Fruit fly (Drosophila melanogaster) whole organism, embryonic: ENCODE results near the gene CG6569.

Experiments
- ATbp ChIP-seq: fragments of 200-800 bp; sonication (Bioruptor generic); optimal IDR thresholded peaks from 2 replicates; lab custom pipeline; 2017; ENCODE audit warnings: missing biosample characterization, mild to moderate bottlenecking, missing genetic modification characterization, missing genetic modification reagents
- CG12299 ChIP-seq: fragments of 200-800 bp; sonication (Bioruptor generic); optimal IDR thresholded peaks from 2 replicates; lab custom pipeline; 2018; ENCODE audit warnings: missing biosample characterization, mild to moderate bottlenecking, missing genetic modification characterization
- CG12391 ChIP-seq: fragments of 200-800 bp; sonication (Bioruptor generic); optimal IDR thresholded peaks from 3 replicates; lab custom pipeline; 2018; ENCODE audit warnings: missing biosample characterization, mild to moderate bottlenecking, missing genetic modification characterization, moderate library complexity
- CG13424 ChIP-seq: fragments of 200-800 bp; sonication (Bioruptor generic); optimal IDR thresholded peaks from 2 replicates; lab custom pipeline; 2019; ENCODE audit warnings: missing biosample characterization, mild to moderate bottlenecking, missing genetic modification characterization, moderate library complexity
- CG15269 ChIP-seq: fragments of 200-800 bp; sonication (Bioruptor generic); optimal IDR thresholded peaks from 2 replicates; lab custom pipeline; 2018; ENCODE audit warnings: missing biosample characterization, mild to moderate bottlenecking, missing genetic modification characterization, moderate library complexity
- CG1529 ChIP-seq: fragments of 200-800 bp; sonication (Bioruptor generic); optimal IDR thresholded peaks from 3 replicates; lab custom pipeline; 2018; ENCODE audit warnings: missing biosample characterization, missing genetic modification characterization
- CG1603 ChIP-seq: fragments of 200-800 bp; sonication (Bioruptor generic); optimal IDR thresholded peaks from 2 replicates; lab custom pipeline; 2019; ENCODE audit warnings: missing biosample characterization, mild to moderate bottlenecking, missing genetic modification characterization, moderate library complexity
- CG17568 ChIP-seq: fragments of 200-800 bp; sonication (Bioruptor generic); optimal IDR thresholded peaks from 2 replicates; lab custom pipeline; 2018; ENCODE audit warnings: missing biosample characterization, mild to moderate bottlenecking, missing genetic modification characterization, moderate library complexity
- CG17612 ChIP-seq: fragments of 200-800 bp; sonication (Bioruptor generic); IDR thresholded peaks from 2 replicates; pipeline ENCODE4 v1.3.6; 2022; ENCODE audit warnings: missing biosample characterization, missing genetic modification characterization
- CG17829 ChIP-seq: fragments of 200-800 bp; optimal IDR thresholded peaks from 2 replicates; lab custom pipeline; 2019; ENCODE audit warnings: missing biosample characterization, mild to moderate bottlenecking, missing genetic modification characterization, moderate library complexity
- CG17912 ChIP-seq: fragments of 200-800 bp; sonication (Bioruptor generic); optimal IDR thresholded peaks from 2 replicates; lab custom pipeline; 2018; ENCODE audit warnings: missing biosample characterization, mild to moderate bottlenecking, missing genetic modification characterization
- CG18599 ChIP-seq: fragments of 200-800 bp; sonication (Bioruptor generic); optimal IDR thresholded peaks from 3 replicates; lab custom pipeline; 2017; ENCODE audit warnings: missing biosample characterization, missing genetic modification characterization, mild to moderate bottlenecking, moderate library complexity, missing genetic modification reagents
- CG2202 ChIP-seq: fragments of 200-800 bp; sonication (Bioruptor generic); optimal IDR thresholded peaks from 2 replicates; lab custom pipeline; 2018; ENCODE audit warnings: missing biosample characterization, mild to moderate bottlenecking, missing genetic modification characterization
- CG3281 ChIP-seq: fragments of 200-800 bp; sonication (Bioruptor generic); optimal IDR thresholded peaks from 3 replicates; lab custom pipeline; 2017; ENCODE audit warnings: missing biosample characterization, mild to moderate bottlenecking, missing genetic modification characterization
- CG3838 ChIP-seq: fragments of 200-800 bp; sonication (Bioruptor generic); optimal IDR thresholded peaks from 3 replicates; lab custom pipeline; 2016; ENCODE audit warnings: missing biosample characterization, missing genetic modification characterization
- CG4854 ChIP-seq: fragments of 200-800 bp; sonication (Bioruptor generic); optimal IDR thresholded peaks from 2 replicates; lab custom pipeline; 2016; ENCODE audit warnings: missing biosample characterization, missing genetic modification characterization, inconsistent platforms
- CG8089 ChIP-seq: fragments of 200-800 bp; sonication (Bioruptor generic); optimal IDR thresholded peaks from 3 replicates; lab custom pipeline; 2016; ENCODE audit warnings: missing biosample characterization, missing genetic modification characterization
- CG8281 ChIP-seq: fragments of 200-800 bp; sonication (Bioruptor generic); optimal IDR thresholded peaks from 2 replicates; lab custom pipeline; 2018; ENCODE audit warnings: missing biosample characterization, mild to moderate bottlenecking, missing genetic modification characterization, moderate library complexity
- CG8765 ChIP-seq: fragments of 200-800 bp; sonication (Bioruptor generic); IDR thresholded peaks from 2 replicates; pipeline ENCODE4 v1.3.6; 2022; ENCODE audit warnings: missing biosample characterization, missing genetic modification characterization
- CG8924 ChIP-seq: fragments of 200-800 bp; optimal IDR thresholded peaks from 3 replicates; lab custom pipeline; 2019; ENCODE audit warnings: missing biosample characterization, mild to moderate bottlenecking, missing genetic modification characterization, moderate library complexity
- CG9437 ChIP-seq: fragments of 200-800 bp; sonication (Bioruptor generic); optimal IDR thresholded peaks from 2 replicates; lab custom pipeline; 2018; ENCODE audit warnings: missing biosample characterization, mild to moderate bottlenecking, missing genetic modification characterization
- Camta ChIP-seq: fragments of 200-800 bp; sonication (Bioruptor generic); optimal IDR thresholded peaks from 2 replicates; lab custom pipeline; 2016; ENCODE audit warnings: missing biosample characterization, missing genetic modification characterization
- CoRest ChIP-seq: fragments of 200-800 bp; sonication (Bioruptor generic); optimal IDR thresholded peaks from 3 replicates; lab custom pipeline; 2018; ENCODE audit warnings: missing biosample characterization, mild to moderate bottlenecking, missing genetic modification characterization, moderate library complexity
- CrebB ChIP-seq: fragments of 200-800 bp; sonication (Bioruptor generic); optimal IDR thresholded peaks from 3 replicates; lab custom pipeline; 2018; ENCODE audit warnings: missing biosample characterization, mild to moderate bottlenecking, missing genetic modification characterization
- Doc2 ChIP-seq: fragments of 200-800 bp; sonication (Bioruptor generic); IDR thresholded peaks from 2 replicates; pipeline ENCODE4 v1.3.6; 2022; ENCODE audit warnings: missing biosample characterization, missing genetic modification characterization
- Dp ChIP-seq: fragments of 200-800 bp; sonication (Bioruptor generic); optimal IDR thresholded peaks from 2 replicates; lab custom pipeline; 2018; ENCODE audit warnings: missing biosample characterization, mild to moderate bottlenecking, missing genetic modification characterization, moderate library complexity
- HHEX ChIP-seq: fragments of 200-800 bp; sonication (Bioruptor generic); optimal IDR thresholded peaks from 3 replicates; lab custom pipeline; 2017; ENCODE audit warnings: missing biosample characterization, mild to moderate bottlenecking, missing genetic modification characterization, missing genetic modification reagents
- HmgZ ChIP-seq: fragments of 200-800 bp; sonication (Bioruptor generic); optimal IDR thresholded peaks from 2 replicates; lab custom pipeline; 2018; ENCODE audit warnings: missing biosample characterization, mild to moderate bottlenecking, missing genetic modification characterization
- Meics ChIP-seq: fragments of 200-800 bp; sonication (Bioruptor generic); optimal IDR thresholded peaks from 2 replicates; lab custom pipeline; 2017; ENCODE audit warnings: missing biosample characterization, mild to moderate bottlenecking, missing genetic modification characterization
- Mes4 ChIP-seq: fragments of 200-800 bp; sonication (Bioruptor generic); optimal IDR thresholded peaks from 2 replicates; lab custom pipeline; 2016; ENCODE audit warnings: missing biosample characterization, missing genetic modification characterization
- Oli ChIP-seq: fragments of 200-800 bp; sonication (Bioruptor generic); optimal IDR thresholded peaks from 2 replicates; lab custom pipeline; 2018; ENCODE audit warnings: missing biosample characterization, mild to moderate bottlenecking, missing genetic modification characterization, moderate library complexity
- Vsx1 ChIP-seq: fragments of 200-800 bp; sonication (Bioruptor generic); optimal IDR thresholded peaks from 2 replicates; lab custom pipeline; 2017; ENCODE audit warnings: missing biosample characterization, mild to moderate bottlenecking, missing genetic modification characterization, missing genetic modification reagents
- ac ChIP-seq: fragments of 200-800 bp; sonication (Bioruptor generic); optimal IDR thresholded peaks from 3 replicates; lab custom pipeline; 2017; ENCODE audit warnings: missing biosample characterization, mild to moderate bottlenecking, missing genetic modification characterization
- bsh ChIP-seq, 2 experiments: fragments of 200-800 bp; sonication (Bioruptor generic); optimal IDR thresholded peaks; 2 replicates each; lab custom pipeline; 2017 to 2018; ENCODE audit warnings: mild to moderate bottlenecking in 2 of 2, missing biosample characterization in 2 of 2, missing genetic modification characterization in 2 of 2, moderate library complexity in 1 of 2
- caup ChIP-seq: fragments of 200-800 bp; sonication (Bioruptor generic); optimal IDR thresholded peaks from 3 replicates; lab custom pipeline; 2017; ENCODE audit warnings: missing biosample characterization, mild to moderate bottlenecking, missing genetic modification characterization, moderate library complexity; ENCODE audit not compliant: severe bottlenecking
- chif ChIP-seq, 2 experiments: fragments of 200-800 bp; sonication (Bioruptor generic); optimal IDR thresholded peaks; 3 replicates each; lab custom pipeline; 2016; ENCODE audit warnings: missing biosample characterization in 2 of 2, missing genetic modification characterization in 2 of 2
- eve ChIP-seq, 2 experiments: fragments of >200 bp; optimal IDR thresholded peaks; 2 replicates each; lab custom pipeline; 2017; ENCODE audit warnings: missing biosample characterization in 2 of 2, missing genetic modification characterization in 2 of 2
- gem ChIP-seq: fragments of 200-800 bp; sonication (Bioruptor generic); optimal IDR thresholded peaks from 2 replicates; lab custom pipeline; 2019; ENCODE audit warnings: missing biosample characterization, mild to moderate bottlenecking, missing genetic modification characterization, moderate library complexity
- grn ChIP-seq: fragments of 200-800 bp; sonication (Bioruptor generic); optimal IDR thresholded peaks from 3 replicates; lab custom pipeline; 2017; ENCODE audit warnings: missing biosample characterization, missing genetic modification characterization
- gsb-n ChIP-seq: fragments of 200-800 bp; sonication (Bioruptor generic); optimal IDR thresholded peaks from 3 replicates; lab custom pipeline; 2018; ENCODE audit warnings: missing biosample characterization, mild to moderate bottlenecking, missing genetic modification characterization
- lab ChIP-seq: fragments of 200-800 bp; sonication (Bioruptor generic); optimal IDR thresholded peaks from 3 replicates; lab custom pipeline; 2017; ENCODE audit warnings: missing biosample characterization, missing genetic modification characterization, mild to moderate bottlenecking, moderate library complexity, missing genetic modification reagents
- lola ChIP-seq, 3 experiments: fragments of >200 bp in 2 of 3; fragments of 200-800 bp in 1 of 3; sonication (Bioruptor generic) in 1 of 3; optimal IDR thresholded peaks; 2 replicates each; lab custom pipeline; 2017 to 2019; ENCODE audit warnings: missing biosample characterization in 3 of 3, missing genetic modification characterization in 3 of 3, mild to moderate bottlenecking in 1 of 3, moderate library complexity in 1 of 3
- lov ChIP-seq, 2 experiments: fragments of 200-800 bp in 1 of 2; fragments of >200 bp in 1 of 2; sonication (Bioruptor generic) in 1 of 2; IDR thresholded peaks in 1 of 2; optimal IDR thresholded peaks in 1 of 2; 2 replicates in 1 of 2; 3 replicates in 1 of 2; pipeline versions ENCODE4 v1.3.6 to Lab custom; 2017 to 2022; ENCODE audit warnings: missing biosample characterization in 1 of 2, missing genetic modification characterization in 1 of 2
- sens ChIP-seq: fragments of 200-800 bp; sonication (Bioruptor generic); peaks from one replicate; lab custom pipeline; 2016; ENCODE audit warnings: missing biosample characterization, missing genetic modification characterization
- sug ChIP-seq: fragments of 200-800 bp; optimal IDR thresholded peaks from 2 replicates; lab custom pipeline; 2019; ENCODE audit warnings: missing biosample characterization, mild to moderate bottlenecking, missing genetic modification characterization, moderate library complexity
- tap ChIP-seq: fragments of 200-800 bp; optimal IDR thresholded peaks from 3 replicates; lab custom pipeline; 2019; ENCODE audit warnings: missing biosample characterization, mild to moderate bottlenecking, missing genetic modification characterization, moderate library complexity
- tup ChIP-seq: fragments of 200-800 bp; sonication (Bioruptor generic); optimal IDR thresholded peaks from 2 replicates; lab custom pipeline; 2016; ENCODE audit warnings: missing biosample characterization, mild to moderate bottlenecking, missing genetic modification characterization, moderate library complexity
- unpg ChIP-seq: fragments of 200-800 bp; sonication (Bioruptor generic); optimal IDR thresholded peaks from 3 replicates; lab custom pipeline; 2018; ENCODE audit warnings: missing biosample characterization, mild to moderate bottlenecking, missing genetic modification characterization, moderate library complexity
- wek ChIP-seq: fragments of 200-800 bp; sonication (Bioruptor generic); optimal IDR thresholded peaks from 3 replicates; lab custom pipeline; 2018; ENCODE audit warnings: missing biosample characterization, mild to moderate bottlenecking, missing genetic modification characterization, moderate library complexity

CG6569 gene

DNA sequence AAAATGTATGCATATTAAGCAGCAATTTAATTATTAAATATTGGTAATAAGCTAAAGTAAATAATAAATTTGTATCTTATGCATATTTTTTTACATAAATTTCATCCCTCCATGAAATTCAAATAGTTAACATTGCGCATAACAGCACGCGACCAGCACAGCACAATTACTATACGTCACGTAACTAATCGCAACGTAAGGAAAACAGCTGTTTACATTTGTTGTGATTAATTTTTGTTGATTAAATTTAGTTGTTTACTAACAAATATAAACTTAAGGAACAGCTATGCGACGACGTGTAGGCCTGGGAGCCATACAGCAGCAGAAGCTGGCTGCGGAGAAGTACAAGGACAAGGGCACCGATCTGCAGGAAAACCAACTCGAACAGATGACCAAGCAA is 2.7 kb downstream of the CG6569 start, which contains the start of gene lsn (continued):
- TF ChIP-seq ac (GFP tag; lab: Kevin White, UChicago) (peak; percentile 13), Oli (tag; lab: Kevin White, UChicago) (no peak), Vsx1 (GFP tag; lab: Kevin White, UChicago) (peak; percentile 31), CG13424 (tag; lab: Kevin White, UChicago) (peak; percentile 29), tup (GFP tag; lab: Kevin White, UChicago) (no peak), HHEX (no peak), ATbp (peak; percentile 37), CG2202 (tag; lab: Kevin White, UChicago) (peak; percentile 51), CG1529 (GFP tag; lab: Kevin White, UChicago) (peak; percentile 45), Doc2 (GFP tag; lab: Robert Waterston, UW) (no peak), CG17568 (GFP tag; lab: Kevin White, UChicago) (peak; percentile 73), wek (GFP tag; lab: Kevin White, UChicago) (peak; percentile 46), gem (tag; lab: Kevin White, UChicago) (peak; percentile 39), CoRest (tag; lab: Kevin White, UChicago) (peak; percentile 32), lola (GFP tag; optimal IDR thresholded peaks at IDR 0.05; lab: Kevin White, UChicago) (peak in 1 of 3 experiments; percentile 31), CG9437 (GFP tag; lab: Kevin White, UChicago) (peak; percentile 100), CG12391 (tag; lab: Kevin White, UChicago) (peak; percentile 13), eve (GFP tag; optimal IDR thresholded peaks at IDR 0.05; lab: Kevin White, UChicago) (no peak), unpg (GFP tag; lab: Kevin White, UChicago) (peak; percentile 44), CG8765 (no peak), Mes4 (GFP tag; lab: Kevin White, UChicago) (peak; percentile 14), sens (GFP tag; lab: Kevin White, UChicago) (peak; percentile 49), HmgZ (tag; lab: Kevin White, UChicago) (peak; percentile 55), Camta (no peak), tap (tag; lab: Kevin White, UChicago) (no peak), CG8089 (no peak), CG17829 (tag; lab: Kevin White, UChicago) (peak; percentile 29), caup (peak; percentile 51), CG8924 (tag; lab: Kevin White, UChicago) (no peak), CG17612 (GFP tag; lab: Robert Waterston, UW) (no peak), CG8281 (tag; lab: Kevin White, UChicago) (no peak), bsh (GFP tag; optimal IDR thresholded peaks at IDR 0.05; lab: Kevin White, UChicago) (peak in 1 of 2 experiments; percentile 72), CG1603 (tag; lab: Kevin White, UChicago) (peak; percentile 68), CG4854 (GFP tag; lab: Kevin White, UChicago) (no peak), CG18599 (GFP tag; lab: Kevin White, UChicago) (peak; percentile 52), CG3281 (GFP tag; lab: Kevin White, UChicago) (peak; percentile 40), gsb-n (tag; lab: Kevin White, UChicago) (peak; percentile 63), lov (optimal IDR thresholded peaks at IDR 0.05; lab: Kevin White, UChicago) (no peak), lov (GFP tag; IDR thresholded peaks at IDR 0.05; lab: Robert Waterston, UW) (no peak), sug (tag; lab: Kevin White, UChicago) (peak; percentile 30), CrebB (tag; lab: Kevin White, UChicago) (peak; percentile 35), grn (GFP tag; lab: Kevin White, UChicago) (peak; percentile 23), Meics (GFP tag; lab: Kevin White, UChicago) (peak; percentile 48), CG12299 (tag; lab: Kevin White, UChicago) (no peak), CG15269 (tag; lab: Kevin White, UChicago) (peak; percentile 19), CG17912 (peak; percentile 27), lab (GFP tag; lab: Kevin White, UChicago) (peak; percentile 42), CG3838 (GFP tag; lab: Kevin White, UChicago) (peak; percentile 13), chif (GFP tag; optimal IDR thresholded peaks at IDR 0.05; lab: Kevin White, UChicago) (peak in 1 of 2 experiments; percentile 1), Dp (GFP tag; lab: Kevin White, UChicago) (peak; percentile 85)
